Fruit fly (Drosophila melanogaster): Measurements from ENCODE around the gene CG7290.

CG7290 gene

dm6 chr3L:20192872-20193747, 12.7 kb downstream of the CG7290 start (continued):
- TF ChIP-seq CG11504 (tag; optimal IDR thresholded peaks at IDR 0.05) (peak; percentile 21), CG9215 (GFP tag; IDR thresholded peaks at IDR 0.05) (no peak), tgo (GFP tag; IDR thresholded peaks at IDR 0.05) (0 out of 3 replicates have a peak, but pooled peaks have one; percentile 15), grau (tag; optimal IDR thresholded peaks at IDR 0.05) (peak; percentile 59)

dm6 chr3L:20191848-20192247, 14.0 kb downstream of the CG7290 start:
- no peak for TF ChIP-seq CG11093 (GFP tag; IDR thresholded peaks at IDR 0.05)
- no peak for TF ChIP-seq CG8388 (GFP tag; optimal IDR thresholded peaks at IDR 0.05)
- peak in 1 of 2 experiments; percentile 64 for TF ChIP-seq Dfd (GFP tag; optimal IDR thresholded peaks at IDR 0.05)

- TF ChIP-seq salm (tag; optimal IDR thresholded peaks at IDR 0.05) (peak; percentile 20), CG11247 (GFP tag; IDR thresholded peaks at IDR 0.05) (no peak), exex (tag; optimal IDR thresholded peaks at IDR 0.05) (peak; percentile 90), CG8765 (GFP tag; IDR thresholded peaks at IDR 0.05) (peak; percentile 35; the same call in 1 of the 2 replicates), gro (GFP tag; optimal IDR thresholded peaks at IDR 0.05) (peak; percentile 43), ken (GFP tag; IDR thresholded peaks at IDR 0.05) (0 out of 3 replicates have a peak, but pooled peaks have one; percentile 22), gsb (GFP tag; IDR thresholded peaks at IDR 0.05) (peak; percentile 30; the same call in 1 of the 2 replicates), Fer1 (GFP tag; optimal IDR thresholded peaks at IDR 0.05) (peak; percentile 43), CG32772 (GFP tag; IDR thresholded peaks at IDR 0.05) (no peak), HLH4C (GFP tag; IDR thresholded peaks at IDR 0.05; ENCODE audit: partially characterized antibody) (0 out of 3 replicates have a peak, but pooled peaks have one; percentile 13), Mad (GFP tag; optimal IDR thresholded peaks at IDR 0.05) (no peak), Ets65A (GFP tag) (peak; percentile 16), HmgD (GFP tag; optimal IDR thresholded peaks at IDR 0.05) (no peak), sug (tag; optimal IDR thresholded peaks at IDR 0.05) (peak; percentile 81), CG4328 (GFP tag; optimal IDR thresholded peaks at IDR 0.05) (no peak), chm (GFP tag; IDR thresholded peaks at IDR 0.05) (no peak; the same call in 1 of the 2 replicates), CG2199 (GFP tag; IDR thresholded peaks at IDR 0.05) (0 out of 3 replicates have a peak, but pooled peaks have one; percentile 44), Atf6 (GFP tag; IDR thresholded peaks at IDR 0.05) (peak; percentile 73; the same call in 1 of the 2 replicates), lab (GFP tag; optimal IDR thresholded peaks at IDR 0.05) (peak; percentile 52), CG17385 (GFP tag; optimal IDR thresholded peaks at IDR 0.05) (peak; percentile 22), Dip2 (GFP tag; IDR thresholded peaks at IDR 0.05) (no peak), Hand (GFP tag; optimal IDR thresholded peaks at IDR 0.05) (peak; percentile 6), BtbVII (GFP tag; optimal IDR thresholded peaks at IDR 0.05) (peak; percentile 49), CG32532 (GFP tag; IDR thresholded peaks at IDR 0.05) (peak; percentile 45; the same call in 1 of the 2 replicates), CG10543 (GFP tag; optimal IDR thresholded peaks at IDR 0.05) (peak; percentile 90), CG10147 (GFP tag; optimal IDR thresholded peaks at IDR 0.05) (peak; percentile 12), HmgZ (tag; optimal IDR thresholded peaks at IDR 0.05) (no peak), so (GFP tag; IDR thresholded peaks at IDR 0.05) (peak; percentile 36; the same call in 1 of the 3 replicates), Pdp1 (GFP tag; optimal IDR thresholded peaks at IDR 0.05) (peak in 1 of 2 experiments; percentile 90), wek (GFP tag; optimal IDR thresholded peaks at IDR 0.05) (peak; percentile 21), CG12769 (tag; optimal IDR thresholded peaks at IDR 0.05) (peak; percentile 60), hkb (optimal IDR thresholded peaks at IDR 0.05) (no peak), hkb (GFP tag; IDR thresholded peaks at IDR 0.05) (0 out of 2 replicates have a peak, but pooled peaks have one; percentile 27), sim (GFP tag; IDR thresholded peaks at IDR 0.05) (no peak), H2.0 (GFP tag; IDR thresholded peaks at IDR 0.05) (no peak), Med (GFP tag) (peak; percentile 30), Adf1 (GFP tag; IDR thresholded peaks at IDR 0.05) (peak; percentile 56; the same call in 1 of the 2 replicates)
Observed at dm6 chr3L:20187885-20188570, 17.8 kb downstream of the CG7290 start, which contains the start of gene Ssk. Gene Ssk (plus strand): TSS chr3L:20188522.

Data from whole organism, embryonic.